Fruit fly (Drosophila melanogaster) ovary, adult (tissue): Measurements from ENCODE around the gene CG14324.

Experiments used
- CG17801 ChIP-seq: fragments of 200-800 bp; optimal IDR thresholded peaks from 2 replicates; lab custom pipeline; 2019; ENCODE audit warnings: missing biosample characterization, mild to moderate bottlenecking, missing genetic modification characterization, moderate library complexity; ENCODE audit not compliant: partially characterized antibody

The CG14324 gene

DNA sequence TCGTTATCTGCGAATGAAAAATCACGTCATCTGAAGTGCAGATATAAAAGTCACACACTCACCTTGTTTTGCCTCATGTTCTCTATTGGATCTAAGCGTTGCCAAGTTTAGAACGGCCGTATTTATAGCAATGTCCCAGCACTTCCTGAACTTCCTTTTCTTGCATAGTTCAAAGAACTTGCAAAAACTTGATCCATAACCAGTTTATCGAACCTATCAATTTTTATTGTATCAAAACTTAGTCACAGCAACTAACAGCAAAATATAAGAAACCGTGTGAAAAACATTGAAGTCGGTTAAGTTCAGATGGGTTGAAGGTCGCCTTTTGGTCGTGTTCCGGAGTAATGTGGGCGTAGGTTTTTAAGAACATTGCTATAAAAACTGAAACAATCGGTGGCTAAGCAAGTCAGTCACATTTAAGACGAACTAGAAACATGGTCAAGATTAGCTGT is at the start of gene CG14324, which contains the start of gene CG14326:
Gene CG14324 (minus strand): TSS at position 101 of the 452 bp plus-strand sequence.
Gene CG14326 (plus strand): TSS at position 402 of the 452 bp plus-strand sequence.
- TF ChIP-seq CG17801: no peak

- no peak for TF ChIP-seq CG17801
Measured at dm6 chr3R:17667987-17668386, 49.4 kb upstream of the CG14324 start.

dm6 chr3R:17667279-17667678 is 48.7 kb upstream of the CG14324 start, which contains the start of gene CG45045:
Gene CG45045 (plus strand): TSS chr3R:17667572.
- TF ChIP-seq CG17801: no peak

DNA sequence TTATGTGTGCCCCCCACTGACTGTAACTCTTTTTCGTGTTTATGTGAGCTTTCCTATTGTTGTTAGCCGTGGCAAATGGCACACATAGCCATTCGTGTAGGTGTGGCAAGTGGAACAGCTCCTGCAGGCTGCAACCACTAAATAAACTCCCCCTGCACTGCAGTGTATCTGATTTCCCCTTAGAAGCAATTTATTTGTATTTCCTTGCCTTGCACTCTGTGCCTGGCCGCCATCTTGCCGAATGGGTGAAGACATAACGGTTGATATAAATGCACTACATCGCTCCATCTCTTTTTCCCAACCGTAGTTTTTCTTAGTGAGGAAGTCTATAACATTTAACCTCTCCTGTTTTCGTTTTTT is 48.2 kb upstream of the CG14324 start:
- no peak for TF ChIP-seq CG17801

dm6 chr3R:17666061-17666796 is 47.6 kb upstream of the CG14324 start:
- no peak for TF ChIP-seq CG17801

- TF ChIP-seq CG17801: no peak
Measured at dm6 chr3R:17656923-17657322, 38.3 kb upstream of the CG14324 start.

- no peak for TF ChIP-seq CG17801
Measured at dm6 chr3R:17655040-17655439, 36.4 kb upstream of the CG14324 start.

DNA sequence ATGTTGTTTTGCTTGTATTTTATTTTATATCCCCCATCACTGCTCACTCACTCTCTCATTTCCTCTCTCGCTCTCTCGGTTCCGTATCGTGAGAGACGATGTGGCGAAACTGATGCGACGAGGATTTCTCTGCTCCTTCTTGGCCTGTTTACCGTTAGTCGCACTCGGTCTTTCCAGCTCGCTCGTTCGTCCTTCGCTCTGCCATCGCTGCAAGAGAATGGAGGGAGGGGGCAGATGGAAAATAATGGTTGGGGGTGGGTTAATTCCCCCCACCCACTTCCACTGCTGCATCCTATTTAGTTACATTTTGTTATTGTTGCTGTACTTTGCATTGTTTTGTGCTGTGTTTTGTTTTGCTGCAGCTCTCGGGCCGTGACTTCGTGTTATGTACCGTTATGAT is 35.3 kb upstream of the CG14324 start:
- no peak for TF ChIP-seq CG17801

DNA sequence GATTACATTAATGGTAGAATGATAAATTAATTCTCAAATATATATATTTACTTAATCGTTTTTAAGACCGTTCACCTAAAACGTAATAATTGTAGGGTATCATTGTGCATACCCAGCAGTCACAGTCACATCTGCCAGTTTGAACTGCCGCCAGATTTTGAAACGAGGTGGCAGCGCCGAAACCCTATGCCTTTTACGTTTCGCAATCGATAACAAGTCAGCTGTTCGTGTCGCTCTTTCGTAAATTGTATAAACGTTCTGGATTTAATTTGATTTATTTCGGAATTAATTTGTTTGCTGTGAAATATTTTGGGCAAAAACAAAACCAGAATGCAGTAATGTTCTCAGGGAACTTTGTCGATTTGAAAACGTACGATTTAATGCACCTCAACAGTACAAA is 28.8 kb upstream of the CG14324 start, which contains the start of gene CG14322:
Gene CG14322 (plus strand): TSS at position 236 of the 400 bp plus-strand sequence.
- no peak for TF ChIP-seq CG17801

DNA sequence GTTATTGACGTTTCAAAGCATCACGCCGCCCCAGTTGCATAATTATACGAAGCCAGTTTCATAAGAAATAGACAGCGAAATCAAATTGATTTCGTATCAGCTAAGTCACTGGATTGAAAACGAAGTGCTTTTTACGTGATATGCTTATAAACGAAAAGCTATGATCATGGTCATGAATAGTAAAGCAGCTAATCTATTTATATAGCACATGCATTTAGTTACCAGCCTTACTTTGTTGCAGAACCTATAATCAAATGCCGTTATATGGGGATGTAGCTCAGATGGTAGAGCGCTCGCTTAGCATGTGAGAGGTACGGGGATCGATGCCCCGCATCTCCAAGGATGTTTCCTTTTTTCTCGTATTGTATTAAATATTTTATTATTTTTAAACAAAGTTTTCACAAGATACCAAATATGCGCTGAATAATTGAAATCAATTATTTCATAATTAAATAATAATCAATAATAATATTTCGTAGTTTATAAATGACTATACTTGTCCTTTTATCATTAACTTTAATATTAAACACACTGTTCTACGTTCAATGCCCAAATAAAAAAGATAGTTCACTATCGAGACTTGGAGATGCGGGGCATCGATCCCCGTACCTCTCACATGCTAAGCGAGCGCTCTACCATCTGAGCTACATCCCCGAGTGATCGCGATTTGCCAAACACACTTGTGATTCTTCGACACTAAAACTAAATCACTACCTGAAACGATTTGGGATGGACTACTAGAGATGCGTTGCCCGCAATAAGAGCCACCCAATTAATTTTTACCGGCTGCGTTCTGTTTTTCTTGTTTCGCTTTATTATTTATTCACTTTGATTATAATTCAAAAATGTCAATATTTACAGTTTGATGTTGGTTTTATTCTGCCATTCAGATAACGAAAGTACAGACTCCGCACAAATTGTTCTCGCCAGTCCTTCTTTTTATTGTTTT is 27.8 kb upstream of the CG14324 start:
- no peak for TF ChIP-seq CG17801

- peak; percentile 28 for TF ChIP-seq CG17801
Measured at dm6 chr3R:17645239-17645638, 26.6 kb upstream of the CG14324 start.

DNA sequence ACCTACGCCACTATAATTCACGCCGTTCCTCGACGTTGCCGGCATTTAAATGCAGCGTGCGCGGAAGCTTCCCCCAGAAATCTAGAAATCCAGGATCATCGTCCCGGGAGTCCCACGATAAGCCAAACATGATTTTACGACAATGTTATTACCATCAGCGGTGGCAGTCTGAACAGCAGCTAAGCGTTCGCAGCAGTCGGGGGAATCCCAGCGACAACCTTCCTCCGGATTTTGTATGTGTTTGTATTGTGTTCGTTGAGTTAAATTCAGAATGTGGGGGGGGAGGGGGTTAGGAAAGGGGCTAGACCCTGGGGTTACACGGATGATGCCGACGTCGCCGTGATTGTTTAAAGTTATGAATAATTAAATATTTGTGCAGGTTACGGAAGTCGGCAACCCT is 25.4 kb upstream of the CG14324 start:
- TF ChIP-seq CG17801: no peak

dm6 chr3R:17631176-17631865 is 12.7 kb upstream of the CG14324 start:
- TF ChIP-seq CG17801: peak; percentile 75

dm6 chr3R:17630417-17630816 is 11.8 kb upstream of the CG14324 start, which contains the start of gene CG43175:
Gene CG43175 (plus strand): TSS chr3R:17630717.
- no peak for TF ChIP-seq CG17801

dm6 chr3R:17626827-17627226 is 8.2 kb upstream of the CG14324 start, which contains the start of gene CG14325:
Gene CG14325 (plus strand): TSS chr3R:17627127.
- no peak for TF ChIP-seq CG17801

DNA sequence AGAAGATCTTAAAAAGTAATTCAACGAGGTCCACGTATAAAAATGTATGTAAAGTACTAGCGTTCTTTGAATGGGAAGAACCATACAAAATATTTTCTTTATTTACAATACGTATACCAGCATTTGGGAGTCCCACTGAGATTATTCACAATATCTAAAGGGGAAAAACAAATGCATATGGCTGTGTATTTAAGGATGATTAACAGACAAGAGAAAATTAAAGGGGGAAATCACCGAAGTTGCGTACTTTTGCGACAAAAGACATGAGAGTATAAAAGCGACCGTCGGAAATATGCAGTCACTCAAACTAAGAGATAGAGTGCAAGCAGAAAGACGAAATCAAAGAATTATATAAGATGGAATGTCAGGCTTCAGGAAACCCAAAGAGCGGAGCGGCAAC is 6.4 kb upstream of the CG14324 start, which contains the start of gene AttD:
Gene AttD (plus strand): TSS at position 301 of the 400 bp plus-strand sequence.
- no peak for TF ChIP-seq CG17801
